Worm (Caenorhabditis elegans) whole organism, early embryonic: ENCODE results near the gene ubc-15.

Source experiments
- F13C5.2 ChIP-seq: sonication (generic microtip); optimal IDR thresholded peaks from 2 replicates; lab custom pipeline; 2017; ENCODE audit warnings: mild to moderate bottlenecking, missing genetic modification characterization, inconsistent platforms, missing compliant biosample characterization
- aly-1 ChIP-seq: sonication (generic microtip); optimal IDR thresholded peaks from 2 replicates; lab custom pipeline; 2016; ENCODE audit warnings: missing genetic modification characterization, missing compliant biosample characterization
- ama-1 ChIP-seq: fragments of 150-350 bp; optimal IDR thresholded peaks from 2 replicates; lab custom pipeline; 2014
- ceh-13 ChIP-seq: fragments of 200-800 bp; sonication (Bioruptor generic); optimal IDR thresholded peaks from 2 replicates; lab custom pipeline; 2018; ENCODE audit warnings: mild to moderate bottlenecking, missing genetic modification characterization, missing compliant biosample characterization
- ceh-36 ChIP-seq: sonication (generic microtip); optimal IDR thresholded peaks from 2 replicates; lab custom pipeline; 2016; ENCODE audit warnings: missing genetic modification characterization, inconsistent platforms, missing compliant biosample characterization
- flt-1 ChIP-seq: fragments of 200-800 bp; sonication (Bioruptor generic); IDR thresholded peaks from 2 replicates; pipeline ENCODE4 v1.3.6; 2022; ENCODE audit warnings: missing genetic modification characterization, missing compliant biosample characterization
- hmbx-1 ChIP-seq: sonication (generic microtip); optimal IDR thresholded peaks from 2 replicates; lab custom pipeline; 2016; ENCODE audit warnings: mild to moderate bottlenecking, missing genetic modification characterization, missing compliant biosample characterization
- hmg-4 ChIP-seq: fragments of 200-800 bp; sonication (Bioruptor generic); optimal IDR thresholded peaks from 2 replicates; lab custom pipeline; 2018; ENCODE audit warnings: mild to moderate bottlenecking, missing genetic modification characterization, missing compliant biosample characterization
- tbx-11 ChIP-seq: fragments of 200-800 bp; sonication (Bioruptor generic); IDR thresholded peaks from 2 replicates; pipeline ENCODE4 v1.3.6; 2022; ENCODE audit warnings: missing genetic modification characterization, missing compliant biosample characterization
- tra-4 ChIP-seq: sonication (generic microtip); optimal IDR thresholded peaks from 2 replicates; lab custom pipeline; 2017; ENCODE audit warnings: missing genetic modification characterization, missing compliant biosample characterization

DNA sequence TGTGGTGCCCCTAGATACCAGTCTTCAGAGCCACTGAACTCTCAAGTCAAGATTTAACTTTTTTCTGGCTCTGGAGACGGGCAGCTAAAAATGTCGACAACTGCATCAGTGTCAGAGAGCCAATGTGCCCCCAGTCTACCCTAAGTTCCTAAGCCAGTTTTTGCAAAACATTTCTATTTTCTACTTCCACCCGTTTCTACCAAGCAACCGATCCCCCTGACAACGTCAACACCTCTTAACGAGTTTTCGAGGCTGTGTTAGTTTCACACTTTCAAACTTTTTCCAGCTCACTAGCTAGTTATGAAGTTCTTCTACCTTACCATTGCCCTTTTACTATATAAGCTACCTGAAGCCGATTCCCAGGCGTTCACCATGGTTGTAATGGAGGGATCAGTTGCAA, 49.2 kb downstream of the ubc-15 start, which contains the start of gene Y110A2AL.5:
- TF ChIP-seq hmg-4 (no peak), ama-1 (lab: Kevin White, UChicago) (no peak), flt-1 (GFP tag; lab: Robert Waterston, UW) (no peak), tra-4 (tag; lab: Kevin White, UChicago) (no peak), hmbx-1 (tag; lab: Kevin White, UChicago) (no peak), ceh-13 (GFP tag; lab: Kevin White, UChicago) (no peak), tbx-11 (GFP tag; lab: Robert Waterston, UW) (no peak), ceh-36 (no peak), aly-1 (tag; lab: Kevin White, UChicago) (no peak), F13C5.2 (tag; lab: Kevin White, UChicago) (no peak)
